Fruit fly (Drosophila melanogaster) Kc167 (cell line): ENCODE results near the gene ATPsynD.

Experiments
- Myc ChIP-seq: fragments of >200 bp; optimal IDR thresholded peaks from 2 replicates; lab custom pipeline; 2017; ENCODE audit warnings: missing external identifiers
- Sin3A ChIP-seq: fragments of >200 bp; optimal IDR thresholded peaks from 2 replicates; lab custom pipeline; 2018; ENCODE audit warnings: missing external identifiers
- h ChIP-seq: fragments of >200 bp; optimal IDR thresholded peaks from 3 replicates; lab custom pipeline; 2018; ENCODE audit warnings: missing external identifiers
- insv ChIP-seq: fragments of >200 bp; optimal IDR thresholded peaks from 3 replicates; lab custom pipeline; 2018; ENCODE audit warnings: missing external identifiers
- psq ChIP-seq: fragments of >200 bp; optimal IDR thresholded peaks from 2 replicates; lab custom pipeline; 2017; ENCODE audit warnings: missing external identifiers
- ttk ChIP-seq: sonication (Bioruptor generic); optimal IDR thresholded peaks from 2 replicates; lab custom pipeline; 2017; ENCODE audit warnings: missing external identifiers

The ATPsynD gene

DNA sequence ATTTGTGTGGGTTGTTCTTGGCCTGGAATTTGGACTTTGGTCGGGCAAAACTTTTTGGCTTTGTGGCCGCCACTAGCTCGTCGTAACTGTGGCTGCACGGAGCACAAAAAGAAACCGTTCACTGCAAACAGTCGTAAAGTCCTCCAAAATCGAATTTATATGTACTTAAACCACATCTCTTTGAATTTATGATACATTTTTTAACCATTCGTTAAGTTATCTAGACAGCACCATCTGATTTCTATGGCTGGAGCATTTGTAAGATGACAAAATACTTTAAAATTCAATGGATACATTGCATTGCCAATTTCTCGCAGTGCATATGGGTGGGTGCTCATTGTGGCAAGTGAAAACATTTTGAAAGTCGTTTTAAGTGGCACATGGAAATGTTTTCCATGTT lies 9.3 kb downstream of the ATPsynD start:
- TF ChIP-seq insv (lab: Kevin White, UChicago) (no peak), Myc (lab: Kevin White, UChicago) (no peak), h (lab: Kevin White, UChicago) (no peak), ttk (lab: Kevin White, UChicago) (no peak), Sin3A (lab: Kevin White, UChicago) (no peak), psq (lab: Kevin White, UChicago) (no peak)

dm6 chr3R:19105821-19106220 lies 11.0 kb downstream of the ATPsynD start:
- TF ChIP-seq ttk (lab: Kevin White, UChicago) (no peak), Sin3A (lab: Kevin White, UChicago) (no peak), psq (lab: Kevin White, UChicago) (no peak), insv (lab: Kevin White, UChicago) (no peak), Myc (lab: Kevin White, UChicago) (no peak), h (lab: Kevin White, UChicago) (no peak)

DNA sequence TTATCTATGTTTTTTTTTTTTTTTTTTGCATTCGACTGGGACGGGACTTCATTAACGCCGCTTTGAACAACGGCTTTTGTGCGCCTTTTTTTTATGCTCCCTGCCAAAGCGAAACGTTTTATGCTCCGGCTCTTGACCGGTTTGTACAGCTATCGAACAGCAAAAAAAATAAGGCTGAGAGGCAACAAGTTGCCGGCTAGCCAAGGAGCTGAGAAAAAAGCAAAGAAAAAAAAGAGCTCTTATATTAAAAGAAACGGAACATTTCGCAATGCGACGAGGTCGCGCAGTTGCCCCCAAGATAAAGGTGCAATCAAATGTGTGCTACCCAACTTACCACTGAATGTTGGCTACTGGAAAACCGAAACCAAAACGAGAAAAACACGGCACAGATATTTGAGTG lies 11.7 kb downstream of the ATPsynD start:
- TF ChIP-seq ttk (lab: Kevin White, UChicago) (no peak), Sin3A (lab: Kevin White, UChicago) (no peak), insv (lab: Kevin White, UChicago) (no peak), h (lab: Kevin White, UChicago) (no peak), Myc (lab: Kevin White, UChicago) (no peak), psq (lab: Kevin White, UChicago) (no peak)

DNA sequence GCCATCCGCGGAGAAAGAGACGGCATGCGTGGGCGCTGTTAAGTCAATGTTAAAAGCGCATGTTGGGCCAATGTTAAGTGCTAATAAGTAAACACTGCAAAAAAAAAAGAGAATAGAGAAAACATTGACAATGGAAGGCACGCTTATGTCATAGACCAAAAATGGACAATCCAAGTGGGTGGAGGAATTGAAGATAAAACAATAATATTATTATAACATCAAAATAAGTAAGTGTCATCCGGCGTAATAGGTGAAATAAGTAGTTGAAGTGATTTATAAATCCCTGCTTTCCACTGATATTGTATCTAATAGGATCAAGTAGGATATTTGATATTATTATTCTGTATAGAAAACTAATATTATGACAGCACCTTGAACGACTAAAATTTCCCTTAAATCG lies 12.3 kb downstream of the ATPsynD start:
- TF ChIP-seq insv (lab: Kevin White, UChicago) (no peak), Sin3A (lab: Kevin White, UChicago) (no peak)

dm6 chr3R:19108126-19108525 lies 13.3 kb downstream of the ATPsynD start:
- no peak for TF ChIP-seq Myc (lab: Kevin White, UChicago)
- no peak for TF ChIP-seq psq (lab: Kevin White, UChicago)
- TF ChIP-seq h (lab: Kevin White, UChicago), result no peak
- no peak for TF ChIP-seq Sin3A (lab: Kevin White, UChicago)
- TF ChIP-seq insv (lab: Kevin White, UChicago), result no peak
- TF ChIP-seq ttk (lab: Kevin White, UChicago), result no peak

dm6 chr3R:19111159-19111558 lies 16.4 kb downstream of the ATPsynD start:
- TF ChIP-seq Myc (lab: Kevin White, UChicago) (no peak), Sin3A (lab: Kevin White, UChicago) (no peak), psq (lab: Kevin White, UChicago) (no peak), ttk (lab: Kevin White, UChicago) (no peak), insv (lab: Kevin White, UChicago) (no peak), h (lab: Kevin White, UChicago) (no peak)

DNA sequence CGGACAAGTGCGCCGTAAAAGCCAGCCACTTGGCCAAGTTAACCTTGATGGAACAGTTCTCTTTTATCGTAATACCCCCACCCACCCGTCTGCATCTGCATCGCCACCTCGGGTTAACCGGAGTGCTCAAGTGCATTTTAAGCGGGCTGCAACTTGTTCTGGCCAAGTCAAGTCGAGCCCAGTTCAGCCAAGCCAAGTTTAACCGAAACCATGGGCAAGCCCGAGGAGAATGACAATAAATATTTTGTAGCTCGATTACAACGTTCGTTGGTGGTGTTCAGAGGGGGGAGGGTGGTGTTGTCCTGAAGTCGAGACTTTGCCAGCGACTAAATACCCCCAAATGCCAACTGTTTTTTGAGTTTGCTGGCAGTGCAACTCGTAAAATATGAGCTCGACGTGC lies 17.6 kb downstream of the ATPsynD start:
- no peak for TF ChIP-seq psq (lab: Kevin White, UChicago)
- no peak for TF ChIP-seq insv (lab: Kevin White, UChicago)
- no peak for TF ChIP-seq Sin3A (lab: Kevin White, UChicago)
- no peak for TF ChIP-seq ttk (lab: Kevin White, UChicago)
- no peak for TF ChIP-seq Myc (lab: Kevin White, UChicago)
- TF ChIP-seq h (lab: Kevin White, UChicago), result no peak

DNA sequence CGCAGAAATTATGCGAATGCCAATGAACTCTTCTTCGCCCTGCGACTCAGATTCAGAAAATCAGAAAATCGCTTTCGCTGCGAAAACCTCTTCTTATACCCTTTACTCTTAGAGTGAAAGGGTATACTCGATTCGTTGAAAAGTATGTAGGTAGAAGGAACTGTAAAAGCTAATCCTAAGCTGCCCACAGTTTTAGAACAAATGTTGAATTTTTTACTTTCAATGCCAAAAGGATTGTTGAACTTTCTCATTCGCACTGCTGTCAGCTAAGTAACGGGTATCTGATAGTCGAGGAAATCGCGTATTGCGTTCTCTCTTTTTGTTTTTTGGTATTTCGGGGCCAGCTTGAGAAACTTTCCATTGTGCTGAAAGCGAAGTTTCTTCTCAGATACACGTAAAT lies 19.0 kb downstream of the ATPsynD start:
- TF ChIP-seq h (lab: Kevin White, UChicago) (no peak), Sin3A (lab: Kevin White, UChicago) (no peak), Myc (lab: Kevin White, UChicago) (no peak)

DNA sequence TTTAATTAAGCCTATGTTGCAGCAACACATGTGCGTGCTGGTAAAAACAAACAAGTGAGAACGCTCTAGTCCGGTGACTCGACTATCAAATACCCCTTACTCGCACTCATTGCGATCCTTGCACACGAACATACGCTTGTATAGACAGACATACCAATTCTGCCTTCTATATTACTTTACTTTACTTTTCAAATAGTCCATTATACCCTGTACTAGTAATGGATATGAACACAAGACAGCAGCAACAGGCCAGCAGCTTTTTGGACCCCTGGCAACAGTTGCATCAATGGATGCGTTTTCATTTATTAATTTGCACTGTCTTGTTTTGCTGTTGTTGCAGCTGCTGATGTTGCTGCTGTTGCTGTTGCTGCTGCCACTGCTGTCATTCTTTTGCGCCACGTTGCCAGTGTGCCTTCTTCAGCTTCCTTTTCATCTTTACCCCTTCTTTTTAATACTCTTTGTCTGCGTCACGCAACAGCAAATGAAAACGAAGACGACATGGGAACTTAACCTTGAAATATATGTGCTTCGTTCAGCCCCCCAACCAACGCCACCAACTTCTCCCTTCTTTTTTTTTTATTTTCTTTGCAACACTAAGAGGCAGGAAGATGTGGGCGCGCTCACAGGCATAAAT lies 23.8 kb downstream of the ATPsynD start:
- TF ChIP-seq insv (lab: Kevin White, UChicago) (no peak), Myc (lab: Kevin White, UChicago) (no peak), ttk (lab: Kevin White, UChicago) (no peak), Sin3A (lab: Kevin White, UChicago) (no peak), h (lab: Kevin White, UChicago) (no peak), psq (lab: Kevin White, UChicago) (no peak)

DNA sequence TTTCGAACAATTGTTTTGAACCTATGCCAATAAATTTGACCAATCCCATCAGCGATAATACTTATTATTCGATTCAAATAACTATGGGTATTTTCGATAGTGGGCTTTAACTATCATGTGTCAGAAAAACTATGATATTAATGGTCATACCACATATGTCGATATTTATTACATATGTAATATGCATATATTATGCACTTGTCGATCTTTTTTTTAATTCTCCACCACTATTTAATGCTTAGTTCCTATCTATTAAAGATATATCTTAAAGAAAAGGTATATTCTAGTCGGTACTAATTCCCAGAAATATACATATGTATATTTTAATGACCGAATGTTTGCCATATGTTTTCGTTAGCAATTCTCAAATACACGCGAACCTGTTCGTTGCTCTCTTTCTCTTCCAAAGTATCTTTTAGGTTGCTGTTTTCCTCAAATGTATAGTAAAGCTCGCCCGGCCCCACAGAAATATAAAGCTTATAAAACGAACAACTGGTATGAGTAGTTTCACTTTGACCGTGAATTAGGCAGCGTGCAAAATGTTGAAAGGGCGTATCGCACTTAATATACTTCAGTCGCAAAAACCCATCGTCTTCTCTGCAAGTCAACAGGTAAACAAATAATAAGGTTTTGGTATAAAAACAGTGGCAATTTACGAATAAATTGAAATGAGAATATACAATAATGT lies 37.5 kb downstream of the ATPsynD start, which contains the start of gene Cyp12a5:
Cyp12a5 (plus strand) TSS at position 503 of the 688 bp plus-strand sequence.
- TF ChIP-seq h (lab: Kevin White, UChicago), result no peak
- TF ChIP-seq Sin3A (lab: Kevin White, UChicago), result no peak
- TF ChIP-seq psq (lab: Kevin White, UChicago), result no peak
- TF ChIP-seq insv (lab: Kevin White, UChicago), result no peak
- no peak for TF ChIP-seq ttk (lab: Kevin White, UChicago)
- no peak for TF ChIP-seq Myc (lab: Kevin White, UChicago)

DNA sequence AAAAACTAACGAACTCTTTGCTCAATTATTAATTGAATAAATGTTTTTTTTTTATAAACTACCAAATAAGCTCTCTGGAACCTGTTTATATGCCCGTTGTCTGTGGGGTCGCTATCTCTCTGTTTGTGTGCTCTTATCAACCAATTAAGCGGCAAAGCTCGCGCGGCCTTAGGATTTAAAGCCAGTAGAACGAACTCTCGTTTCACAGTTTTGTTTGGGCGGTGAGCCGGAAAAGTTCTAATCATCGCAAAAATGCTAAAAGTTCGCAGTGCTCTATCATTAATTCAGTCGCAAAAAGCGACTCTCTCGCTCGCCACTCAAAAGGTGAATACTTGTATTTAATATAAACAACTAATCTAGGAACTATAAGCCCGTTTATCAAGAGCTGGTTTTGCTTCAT lies 40.2 kb downstream of the ATPsynD start, which contains the start of gene Cyp12a4:
Cyp12a4 (plus strand) TSS at position 202 of the 400 bp plus-strand sequence.
- no peak for TF ChIP-seq Sin3A (lab: Kevin White, UChicago)
- no peak for TF ChIP-seq h (lab: Kevin White, UChicago)
- TF ChIP-seq psq (lab: Kevin White, UChicago), result no peak
- no peak for TF ChIP-seq Myc (lab: Kevin White, UChicago)
- TF ChIP-seq insv (lab: Kevin White, UChicago), result no peak
- no peak for TF ChIP-seq ttk (lab: Kevin White, UChicago)
